Worm (Caenorhabditis elegans) whole organism, midembryonic: ENCODE data around the gene T28C6.10.
A peak's percentile ranks its signal among the peaks of the same experiment; 100 is the strongest.
"Not testable (repeated sequence)": the region's sequence is repeated elsewhere in the genome, so short reads cannot be mapped to it uniquely, and the experiment has no call there.

Experiments used
- T22C8.4 ChIP-seq: fragments of 200-800 bp; sonication (Bioruptor generic); IDR thresholded peaks from 2 replicates; pipeline ENCODE4 v1.3.6; 2022; ENCODE audit warnings: missing genetic modification characterization, missing compliant biosample characterization
- cog-1 ChIP-seq: sonication (generic microtip); optimal IDR thresholded peaks from 2 replicates; lab custom pipeline; 2016; ENCODE audit warnings: missing genetic modification characterization, missing compliant biosample characterization
- flt-1 ChIP-seq: fragments of 200-800 bp; sonication (Bioruptor generic); IDR thresholded peaks from 2 replicates; pipeline ENCODE4 v1.3.6; 2022; ENCODE audit warnings: missing genetic modification characterization, missing compliant biosample characterization
- klf-2 ChIP-seq: fragments of 200-800 bp; sonication (Bioruptor generic); conservative IDR thresholded peaks from 2 replicates; pipeline ENCODE4 v1.3.6; 2022; ENCODE audit warnings: missing genetic modification reagents, missing genetic modification characterization, missing compliant biosample characterization
- med-1 ChIP-seq: sonication (generic microtip); optimal IDR thresholded peaks from 2 replicates; lab custom pipeline; 2017; ENCODE audit warnings: missing genetic modification characterization, mild to moderate bottlenecking, missing compliant biosample characterization, antibody characterized with exemption, missing genetic modification reagents; ENCODE audit not compliant: insufficient read depth
- ref-1 ChIP-seq: fragments of 200-800 bp; sonication (Bioruptor generic); conservative IDR thresholded peaks from 2 replicates; pipeline ENCODE4 v1.3.6; 2022; ENCODE audit warnings: missing genetic modification reagents, missing genetic modification characterization, missing compliant biosample characterization
- tab-1 ChIP-seq: fragments of 200-800 bp; sonication (Bioruptor generic); IDR thresholded peaks from 2 replicates; pipeline ENCODE4 v1.3.6; 2022; ENCODE audit warnings: missing genetic modification characterization, missing compliant biosample characterization
- ztf-23 ChIP-seq: fragments of 200-800 bp; sonication (Bioruptor generic); IDR thresholded peaks from 2 replicates; pipeline ENCODE4 v1.3.6; 2022; ENCODE audit warnings: missing genetic modification reagents, missing genetic modification characterization, missing compliant biosample characterization
- ztf-29 ChIP-seq: fragments of 200-800 bp; sonication (Bioruptor generic); IDR thresholded peaks from 2 replicates; pipeline ENCODE4 v1.3.6; 2022; ENCODE audit warnings: missing genetic modification reagents, missing genetic modification characterization, missing compliant biosample characterization

The T28C6.10 gene

ce11 chrIV:8817639-8818038 lies at the start of gene T28C6.10:
Gene T28C6.10, plus strand, starts transcription at chrIV:8817939.
- TF ChIP-seq tab-1 (GFP tag; lab: Robert Waterston, UW) (no peak), T22C8.4 (GFP tag; lab: Robert Waterston, UW) (no peak), med-1 (GFP tag; lab: Kevin White, UChicago) (no peak), cog-1 (tag; lab: Kevin White, UChicago) (no peak), ref-1 (no peak), flt-1 (GFP tag; lab: Robert Waterston, UW) (no peak), ztf-29 (GFP tag; lab: Robert Waterston, UW) (no peak), klf-2 (GFP tag; lab: Robert Waterston, UW) (no peak), ztf-23 (no peak)

- TF ChIP-seq flt-1 (GFP tag; lab: Robert Waterston, UW) (no peak), tab-1 (GFP tag; lab: Robert Waterston, UW) (no peak), ztf-23 (no peak), ztf-29 (GFP tag; lab: Robert Waterston, UW) (no peak), ref-1 (no peak)
Observed at ce11 chrIV:8769539-8769938, 48.2 kb upstream of the T28C6.10 start, which contains the start of gene F20C5.5. Gene F20C5.5, minus strand, starts transcription at chrIV:8769639.

- no peak for TF ChIP-seq med-1 (GFP tag; lab: Kevin White, UChicago)
- TF ChIP-seq ztf-23, result no peak
Observed at ce11 chrIV:8772800-8773256, 44.9 kb upstream of the T28C6.10 start, which contains the start of gene F20C5.6. Gene F20C5.6, minus strand, starts transcription at chrIV:8773206.

- TF ChIP-seq cog-1 (tag; lab: Kevin White, UChicago) (no peak), ref-1 (no peak), ztf-29 (GFP tag; lab: Robert Waterston, UW) (no peak), T22C8.4 (GFP tag; lab: Robert Waterston, UW) (no peak), tab-1 (GFP tag; lab: Robert Waterston, UW) (no peak), klf-2 (GFP tag; lab: Robert Waterston, UW) (no peak), ztf-23 (no peak), med-1 (GFP tag; lab: Kevin White, UChicago) (no peak), flt-1 (GFP tag; lab: Robert Waterston, UW) (no peak)
Observed at ce11 chrIV:8778045-8778444, 39.7 kb upstream of the T28C6.10 start, which contains the start of gene C33D9.6. Gene C33D9.6, minus strand, starts transcription at chrIV:8778145.

- TF ChIP-seq flt-1 (GFP tag; lab: Robert Waterston, UW), result peak; percentile 73
- 0 out of 2 replicates have a peak, but pooled peaks have one; percentile 51 for TF ChIP-seq tab-1 (GFP tag; lab: Robert Waterston, UW)
- TF ChIP-seq cog-1 (tag; lab: Kevin White, UChicago), result peak; percentile 93
- TF ChIP-seq ref-1, result no peak
- peak; percentile 92 for TF ChIP-seq ztf-29 (GFP tag; lab: Robert Waterston, UW)
Observed at ce11 chrIV:8782172-8782571, 35.6 kb upstream of the T28C6.10 start.

- TF ChIP-seq flt-1 (GFP tag; lab: Robert Waterston, UW) (no peak), cog-1 (tag; lab: Kevin White, UChicago) (no peak), ztf-29 (GFP tag; lab: Robert Waterston, UW) (no peak), med-1 (GFP tag; lab: Kevin White, UChicago) (no peak), ztf-23 (no peak), ref-1 (no peak), klf-2 (GFP tag; lab: Robert Waterston, UW) (no peak), T22C8.4 (GFP tag; lab: Robert Waterston, UW) (no peak), tab-1 (GFP tag; lab: Robert Waterston, UW) (no peak)
Observed at ce11 chrIV:8784855-8785327, 32.8 kb upstream of the T28C6.10 start, which contains the start of gene C33D9.13. Gene C33D9.13, minus strand, starts transcription at chrIV:8785277.

- TF ChIP-seq cog-1 (tag; lab: Kevin White, UChicago) (no peak), ref-1 (no peak), med-1 (GFP tag; lab: Kevin White, UChicago) (no peak), klf-2 (GFP tag; lab: Robert Waterston, UW) (no peak), ztf-23 (no peak), flt-1 (GFP tag; lab: Robert Waterston, UW) (no peak), T22C8.4 (GFP tag; lab: Robert Waterston, UW) (no peak), ztf-29 (GFP tag; lab: Robert Waterston, UW) (no peak), tab-1 (GFP tag; lab: Robert Waterston, UW) (no peak)
Observed at ce11 chrIV:8786654-8787053, 31.1 kb upstream of the T28C6.10 start, which contains the start of gene C33D9.8. Gene C33D9.8, minus strand, starts transcription at chrIV:8786752.

- not testable (repeated sequence) for TF ChIP-seq ztf-23; cog-1 (tag; lab: Kevin White, UChicago); T22C8.4 (GFP tag; lab: Robert Waterston, UW)
Observed at ce11 chrIV:8788048-8788447, 29.7 kb upstream of the T28C6.10 start, which contains the start of gene C33D9.10. Gene C33D9.10, minus strand, starts transcription at chrIV:8788148.

- TF ChIP-seq ref-1 (no peak), klf-2 (GFP tag; lab: Robert Waterston, UW) (no peak), med-1 (GFP tag; lab: Kevin White, UChicago) (no peak), T22C8.4 (GFP tag; lab: Robert Waterston, UW) (no peak), ztf-29 (GFP tag; lab: Robert Waterston, UW) (no peak), tab-1 (GFP tag; lab: Robert Waterston, UW) (no peak), flt-1 (GFP tag; lab: Robert Waterston, UW) (no peak), ztf-23 (no peak), cog-1 (tag; lab: Kevin White, UChicago) (no peak)
Observed at ce11 chrIV:8790144-8790543, 27.6 kb upstream of the T28C6.10 start, which contains the start of gene sru-35. Gene sru-35, minus strand, starts transcription at chrIV:8790244.

ce11 chrIV:8792808-8793207 lies 24.9 kb upstream of the T28C6.10 start, which contains the start of gene C33D9.3:
Gene C33D9.3, minus strand, starts transcription at chrIV:8792908.
- TF ChIP-seq T22C8.4 (GFP tag; lab: Robert Waterston, UW), result no peak
- TF ChIP-seq ztf-23, result no peak
- no peak for TF ChIP-seq flt-1 (GFP tag; lab: Robert Waterston, UW)
- no peak for TF ChIP-seq tab-1 (GFP tag; lab: Robert Waterston, UW)
- no peak for TF ChIP-seq ztf-29 (GFP tag; lab: Robert Waterston, UW)
- no peak for TF ChIP-seq ref-1
- no peak for TF ChIP-seq klf-2 (GFP tag; lab: Robert Waterston, UW)
- TF ChIP-seq cog-1 (tag; lab: Kevin White, UChicago), result no peak
- TF ChIP-seq med-1 (GFP tag; lab: Kevin White, UChicago), result no peak
